Worm (Caenorhabditis elegans) whole organism, L1 larva: ENCODE results near the gene Y17G7B.3.
A peak's percentile ranks its signal among the peaks of the same experiment; 100 is the strongest.

Experiments used
- alr-1 ChIP-seq: fragments of 200-800 bp; sonication (Bioruptor generic); optimal IDR thresholded peaks from 2 replicates; lab custom pipeline; 2018; ENCODE audit warnings: borderline replicate concordance, mild to moderate bottlenecking, missing genetic modification characterization, missing compliant biosample characterization
- aly-2 ChIP-seq: fragments of 150-350 bp; optimal IDR thresholded peaks from 2 replicates; lab custom pipeline; 2014; ENCODE audit warnings: missing biosample characterization, missing genetic modification characterization
- ama-1 ChIP-seq: fragments of 150-350 bp; optimal IDR thresholded peaks from 2 replicates; lab custom pipeline; 2014
- blmp-1 ChIP-seq: fragments of 150-350 bp; optimal IDR thresholded peaks from 2 replicates; lab custom pipeline; 2014; ENCODE audit warnings: missing biosample characterization, missing genetic modification characterization
- ceh-63 ChIP-seq: fragments of 200-800 bp; sonication (Bioruptor generic); optimal IDR thresholded peaks from 2 replicates; lab custom pipeline; 2018; ENCODE audit warnings: mild to moderate bottlenecking, missing genetic modification characterization, missing compliant biosample characterization
- ceh-82 ChIP-seq, 3 experiments: fragments of 150-350 bp in 1 of 3; sonication (generic microtip) in 2 of 3; optimal IDR thresholded peaks; 2 replicates each; lab custom pipeline; 2014 to 2017; ENCODE audit warnings: missing biosample characterization in 3 of 3, missing genetic modification characterization in 3 of 3
- ceh-88 ChIP-seq: fragments of 200-800 bp; sonication (Bioruptor generic); IDR thresholded peaks from 2 replicates; pipeline ENCODE4 v1.3.6; 2022; ENCODE audit warnings: missing genetic modification characterization, missing compliant biosample characterization
- ceh-90 ChIP-seq: sonication (generic microtip); optimal IDR thresholded peaks from 2 replicates; lab custom pipeline; 2016; ENCODE audit warnings: missing genetic modification characterization, missing compliant biosample characterization
- dpl-1 ChIP-seq, 3 experiments: fragments of 150-350 bp in 2 of 3; sonication (generic microtip) in 1 of 3; optimal IDR thresholded peaks; 2 replicates each; lab custom pipeline; 2014 to 2017; ENCODE audit warnings: missing biosample characterization in 3 of 3, missing genetic modification characterization in 3 of 3, missing genetic modification reagents in 3 of 3
- efl-1 ChIP-seq, 4 experiments: fragments of 150-350 bp; optimal IDR thresholded peaks in 3 of 4; peaks in 1 of 4; 1 replicate in 1 of 4; 2 replicates in 3 of 4; lab custom pipeline; 2014; ENCODE audit warnings: missing biosample characterization in 2 of 4, missing genetic modification characterization in 2 of 4, missing genetic modification reagents in 2 of 4
- egl-13 ChIP-seq: sonication (generic microtip); optimal IDR thresholded peaks from 2 replicates; lab custom pipeline; 2016; ENCODE audit warnings: missing genotype, missing genetic modification reagents, missing genetic modification characterization, missing compliant biosample characterization
- elt-2 ChIP-seq: sonication (generic microtip); optimal IDR thresholded peaks from 2 replicates; lab custom pipeline; 2016; ENCODE audit warnings: missing genetic modification characterization, mild to moderate bottlenecking, inconsistent platforms, missing compliant biosample characterization, missing genetic modification reagents
- elt-3 ChIP-seq, 6 experiments: fragments of 150-350 bp in 1 of 6; sonication (generic microtip); optimal IDR thresholded peaks; 2 replicates each; lab custom pipeline; 2017 to 2018; ENCODE audit warnings: missing biosample characterization in 6 of 6, missing genetic modification characterization in 6 of 6, inconsistent platforms in 1 of 6
- fkh-10 ChIP-seq: sonication (generic microtip); optimal IDR thresholded peaks from 2 replicates; lab custom pipeline; 2017; ENCODE audit warnings: missing biosample characterization, missing genetic modification reagents, missing genetic modification characterization
- fkh-4 ChIP-seq: sonication (generic microtip); optimal IDR thresholded peaks from 2 replicates; lab custom pipeline; 2016; ENCODE audit warnings: missing compliant biosample characterization, missing genetic modification characterization, borderline replicate concordance
- fkh-8 ChIP-seq: sonication (generic microtip); optimal IDR thresholded peaks from 2 replicates; lab custom pipeline; 2016; ENCODE audit warnings: mild to moderate bottlenecking, missing genetic modification characterization, missing compliant biosample characterization
- fos-1 ChIP-seq: fragments of 150-350 bp; optimal IDR thresholded peaks from 2 replicates; lab custom pipeline; 2014; ENCODE audit warnings: missing biosample characterization, missing genetic modification characterization
- grh-1 ChIP-seq: fragments of 200-800 bp; sonication (Bioruptor generic); IDR thresholded peaks from 2 replicates; pipeline ENCODE4 v1.3.6; 2022; ENCODE audit warnings: missing genetic modification reagents, missing genetic modification characterization, missing compliant biosample characterization
- hlh-17 ChIP-seq: fragments of 200-800 bp; sonication (Bioruptor generic); optimal IDR thresholded peaks from 2 replicates; lab custom pipeline; 2018; ENCODE audit warnings: missing genetic modification characterization, mild to moderate bottlenecking, missing compliant biosample characterization, moderate library complexity, borderline replicate concordance
- jun-1 ChIP-seq: fragments of 150-350 bp; optimal IDR thresholded peaks from 2 replicates; lab custom pipeline; 2014; ENCODE audit warnings: missing biosample characterization, missing genetic modification reagents, missing genetic modification characterization
- lin-15B ChIP-seq: fragments of 150-350 bp; sonication (generic microtip); optimal IDR thresholded peaks from 3 replicates; lab custom pipeline; 2014; ENCODE audit warnings: missing biosample characterization, missing genetic modification characterization
- lin-35 ChIP-seq, 2 experiments: fragments of 150-350 bp; optimal IDR thresholded peaks; 2 replicates each; lab custom pipeline; 2014; ENCODE audit warnings: missing biosample characterization in 2 of 2, missing genetic modification characterization in 2 of 2, missing genetic modification reagents in 2 of 2
- lir-3 ChIP-seq: sonication (generic microtip); optimal IDR thresholded peaks from 2 replicates; lab custom pipeline; 2016; ENCODE audit warnings: mild to moderate bottlenecking, missing genetic modification characterization, moderate library complexity, missing compliant biosample characterization; ENCODE audit not compliant: poor library complexity
- lsy-2 ChIP-seq, 2 experiments: fragments of 150-350 bp; optimal IDR thresholded peaks; 2 replicates each; lab custom pipeline; 2014; ENCODE audit warnings: missing biosample characterization in 2 of 2, missing genetic modification characterization in 2 of 2
- mdl-1 ChIP-seq, 2 experiments: fragments of 150-350 bp; optimal IDR thresholded peaks; 2 replicates each; lab custom pipeline; 2014 to 2017; ENCODE audit warnings: missing biosample characterization in 2 of 2, missing genetic modification characterization in 2 of 2, inconsistent platforms in 1 of 2
- mef-2 ChIP-seq: fragments of 150-350 bp; optimal IDR thresholded peaks from 2 replicates; lab custom pipeline; 2014; ENCODE audit warnings: missing biosample characterization, missing genetic modification characterization
- mep-1 ChIP-seq: fragments of 150-350 bp; optimal IDR thresholded peaks from 2 replicates; lab custom pipeline; 2014; ENCODE audit warnings: missing biosample characterization, missing genetic modification characterization
- nhr-12 ChIP-seq: sonication (generic microtip); optimal IDR thresholded peaks from 2 replicates; lab custom pipeline; 2017; ENCODE audit warnings: missing biosample characterization, missing genetic modification characterization
- nhr-47 ChIP-seq: sonication (generic microtip); optimal IDR thresholded peaks from 2 replicates; lab custom pipeline; 2016; ENCODE audit warnings: mild to moderate bottlenecking, missing genetic modification characterization, moderate library complexity, missing compliant biosample characterization
- nhr-71 ChIP-seq: sonication (generic microtip); optimal IDR thresholded peaks from 2 replicates; lab custom pipeline; 2016; ENCODE audit warnings: mild to moderate bottlenecking, missing genetic modification characterization, moderate library complexity, missing compliant biosample characterization
- nhr-76 ChIP-seq: sonication (generic microtip); optimal IDR thresholded peaks from 2 replicates; lab custom pipeline; 2017; ENCODE audit warnings: missing biosample characterization, missing genetic modification characterization
- nhr-84 ChIP-seq: sonication (generic microtip); optimal IDR thresholded peaks from 2 replicates; lab custom pipeline; 2017; ENCODE audit warnings: missing biosample characterization, missing genetic modification characterization
- nhr-90 ChIP-seq: sonication (generic microtip); optimal IDR thresholded peaks from 2 replicates; lab custom pipeline; 2016; ENCODE audit warnings: mild to moderate bottlenecking, missing genetic modification characterization, missing compliant biosample characterization; ENCODE audit not compliant: poor library complexity
- pqm-1 ChIP-seq: sonication (generic microtip); optimal IDR thresholded peaks from 3 replicates; lab custom pipeline; 2017; ENCODE audit warnings: missing biosample characterization, missing genetic modification characterization
- skn-1 ChIP-seq: fragments of 150-350 bp; optimal IDR thresholded peaks from 2 replicates; lab custom pipeline; 2014; ENCODE audit warnings: missing biosample characterization, missing genetic modification characterization
- sox-4 ChIP-seq: sonication (generic microtip); optimal IDR thresholded peaks from 2 replicates; lab custom pipeline; 2016; ENCODE audit warnings: missing genetic modification characterization, missing compliant biosample characterization
- sptf-1 ChIP-seq: fragments of 150-350 bp; optimal IDR thresholded peaks from 2 replicates; lab custom pipeline; 2014; ENCODE audit warnings: missing biosample characterization, missing genetic modification characterization
- swsn-7 ChIP-seq: sonication (generic microtip); optimal IDR thresholded peaks from 2 replicates; lab custom pipeline; 2016; ENCODE audit warnings: missing genetic modification characterization, missing compliant biosample characterization
- tbx-2 ChIP-seq: sonication (generic microtip); optimal IDR thresholded peaks from 2 replicates; lab custom pipeline; 2016; ENCODE audit warnings: missing genetic modification characterization, missing compliant biosample characterization
- tlp-1 ChIP-seq: fragments of 150-350 bp; optimal IDR thresholded peaks from 2 replicates; lab custom pipeline; 2014; ENCODE audit warnings: missing biosample characterization, missing genetic modification characterization
- unc-130 ChIP-seq: fragments of 150-350 bp; optimal IDR thresholded peaks from 2 replicates; lab custom pipeline; 2017; ENCODE audit warnings: missing biosample characterization, missing genetic modification characterization, inconsistent platforms
- unc-62 ChIP-seq: fragments of 150-350 bp; optimal IDR thresholded peaks from 2 replicates; lab custom pipeline; 2014; ENCODE audit warnings: missing biosample characterization, missing genetic modification reagents, missing genetic modification characterization
- unc-86 ChIP-seq: sonication (generic microtip); optimal IDR thresholded peaks from 2 replicates; lab custom pipeline; 2016; ENCODE audit warnings: missing genetic modification characterization, missing compliant biosample characterization
- unc-98 ChIP-seq: fragments of 200-800 bp; sonication (Bioruptor generic); IDR thresholded peaks from 2 replicates; pipeline ENCODE4 v1.3.6; 2022; ENCODE audit warnings: missing genetic modification characterization, missing compliant biosample characterization
- vab-15 ChIP-seq: sonication (generic microtip); optimal IDR thresholded peaks from 2 replicates; lab custom pipeline; 2017; ENCODE audit warnings: missing genotype, mild to moderate bottlenecking, missing genetic modification characterization, missing compliant biosample characterization
- xbp-1 ChIP-seq: sonication (generic microtip); optimal IDR thresholded peaks from 2 replicates; lab custom pipeline; 2016; ENCODE audit warnings: missing genetic modification characterization, missing compliant biosample characterization
- ztf-11 ChIP-seq, 2 experiments: sonication (generic microtip); optimal IDR thresholded peaks; 2 replicates each; lab custom pipeline; 2016 to 2017; ENCODE audit warnings: missing genetic modification characterization in 2 of 2, missing biosample characterization in 1 of 2, missing compliant biosample characterization in 1 of 2

Gene Y17G7B.3

DNA sequence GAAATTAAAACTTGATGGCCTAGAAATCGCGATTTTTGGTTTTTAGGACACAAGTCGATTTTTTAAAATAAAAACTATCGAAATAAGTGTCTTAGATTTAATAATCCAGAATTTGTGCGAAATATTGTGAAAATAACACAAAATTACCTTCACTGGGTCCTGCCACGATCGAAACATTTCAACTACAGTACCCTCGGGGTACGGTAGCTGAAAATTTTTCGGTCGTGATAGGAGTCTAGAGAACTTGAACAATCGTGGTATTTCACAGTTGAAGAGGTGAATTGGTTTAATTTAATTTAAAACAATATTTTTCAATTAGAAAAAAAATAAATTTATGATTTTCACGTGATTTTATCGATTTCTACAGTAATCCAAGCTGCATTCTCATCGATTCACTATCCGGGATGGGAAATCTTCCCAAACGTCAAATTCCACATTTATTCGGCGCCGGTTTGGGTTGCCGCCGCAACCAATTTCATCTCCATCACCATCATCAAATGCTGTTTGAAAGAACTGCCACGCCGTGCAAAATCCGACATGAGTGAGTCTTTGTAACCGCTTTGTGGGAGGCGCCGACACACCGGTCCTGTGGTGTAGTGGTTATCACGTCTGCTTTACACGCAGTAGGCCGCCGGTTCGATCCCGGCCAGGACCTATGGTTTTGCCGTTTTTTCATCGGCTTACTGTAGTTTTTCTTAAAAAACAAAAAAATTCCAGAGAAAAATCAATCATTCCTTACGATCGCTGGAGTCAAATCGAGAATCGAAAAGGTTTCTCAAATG, 29.8 kb upstream of the Y17G7B.3 start (continued):
- TF ChIP-seq egl-13 (no peak), pqm-1 (no peak), mdl-1 (tag; optimal IDR thresholded peaks at IDR 0.05; lab: Kevin White, UChicago) (peak in 1 of 2 experiments; percentile 57), ceh-63 (GFP tag; lab: Kevin White, UChicago) (no peak), ceh-90 (tag; lab: Kevin White, UChicago) (no peak), lsy-2 (tag; optimal IDR thresholded peaks at IDR 0.05; lab: Kevin White, UChicago) (peak; percentile 32 to 77), vab-15 (tag; lab: Kevin White, UChicago) (peak; percentile 8), sox-4 (tag; lab: Kevin White, UChicago) (peak; percentile 4), fos-1 (peak; percentile 53), jun-1 (tag; lab: Kevin White, UChicago) (peak; percentile 49), ztf-11 (tag; optimal IDR thresholded peaks at IDR 0.05; lab: Kevin White, UChicago) (peak in 1 of 2 experiments; percentile 31), nhr-47 (peak; percentile 75), lir-3 (tag; lab: Kevin White, UChicago) (peak; percentile 36), nhr-12 (tag; lab: Kevin White, UChicago) (no peak), blmp-1 (peak; percentile 20), hlh-17 (GFP tag; lab: Kevin White, UChicago) (no peak), ceh-88 (GFP tag; lab: Robert Waterston, UW) (no peak), nhr-71 (tag; lab: Kevin White, UChicago) (peak; percentile 71), nhr-90 (tag; lab: Kevin White, UChicago) (peak; percentile 56), unc-86 (tag; lab: Kevin White, UChicago) (peak; percentile 47), dpl-1 (GFP tag; optimal IDR thresholded peaks at IDR 0.05; lab: Kevin White, UChicago) (peak; percentile 38 to 58 (median 42)), aly-2 (tag; lab: Kevin White, UChicago) (peak; percentile 28), unc-130 (tag; lab: Kevin White, UChicago) (peak; percentile 66), lin-15B (tag; lab: Kevin White, UChicago) (no peak), fkh-8 (peak; percentile 73), ceh-82 (tag; optimal IDR thresholded peaks at IDR 0.05; lab: Kevin White, UChicago) (peak in 2 of 3 experiments; percentile 35 to 73)

DNA sequence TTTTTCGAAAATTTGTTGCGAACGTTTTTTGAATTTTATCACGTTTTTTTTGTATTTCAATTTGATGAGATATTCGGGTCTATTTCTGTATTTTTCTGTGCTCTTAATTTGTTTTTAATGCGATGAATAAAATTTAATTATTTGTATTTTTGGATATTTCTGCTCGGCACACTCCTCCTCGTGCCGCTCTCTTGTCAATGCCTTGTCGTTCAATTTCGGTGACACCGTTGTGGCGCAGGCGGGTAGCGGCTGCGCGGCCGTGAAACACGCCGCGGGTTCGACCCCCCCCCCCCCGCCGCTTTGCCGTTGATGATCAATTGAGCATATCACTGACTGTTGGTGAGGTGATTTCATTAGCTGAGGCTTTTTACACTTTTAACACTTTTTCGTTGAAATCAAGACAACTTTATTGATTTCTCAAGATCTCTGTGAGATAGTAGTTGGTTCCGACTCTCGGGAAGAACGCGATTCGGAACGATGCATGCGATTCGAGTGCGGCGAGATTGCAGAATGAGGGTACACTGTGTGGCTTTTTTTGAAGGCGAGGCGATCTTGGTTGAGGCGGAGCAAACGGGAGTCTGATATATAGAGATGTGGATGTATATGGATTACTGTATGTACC, 28.1 kb upstream of the Y17G7B.3 start:
- TF ChIP-seq unc-62 (GFP tag; lab: Kevin White, UChicago) (no peak), unc-98 (GFP tag; lab: Robert Waterston, UW) (0 out of 2 replicates have a peak, but pooled peaks have one; percentile 21), fkh-10 (GFP tag; lab: Kevin White, UChicago) (peak; percentile 25), skn-1 (tag; lab: Kevin White, UChicago) (peak; percentile 56), xbp-1 (tag; lab: Kevin White, UChicago) (peak; percentile 59), swsn-7 (tag; lab: Kevin White, UChicago) (peak; percentile 69), tbx-2 (peak; percentile 65), elt-3 (tag; optimal IDR thresholded peaks at IDR 0.05; lab: Kevin White, UChicago) (peak in 2 of 6 experiments; percentile 5 to 21), ceh-88 (GFP tag; lab: Robert Waterston, UW) (peak; percentile 45; the same call in 1 of the 2 replicates), alr-1 (tag; lab: Kevin White, UChicago) (no peak), fkh-8 (peak; percentile 87), sptf-1 (tag; lab: Kevin White, UChicago) (no peak), elt-2 (peak; percentile 5), tlp-1 (tag; lab: Kevin White, UChicago) (no peak), lir-3 (tag; lab: Kevin White, UChicago) (peak; percentile 59), mef-2 (tag; lab: Kevin White, UChicago) (peak; percentile 14), fkh-4 (tag; lab: Kevin White, UChicago) (no peak), mep-1 (tag; lab: Kevin White, UChicago) (peak; percentile 69), nhr-71 (tag; lab: Kevin White, UChicago) (peak; percentile 77), lin-35 (GFP tag; optimal IDR thresholded peaks at IDR 0.05; lab: Kevin White, UChicago) (peak; percentile 21 to 59), unc-130 (tag; lab: Kevin White, UChicago) (peak; percentile 60), nhr-76 (tag; lab: Kevin White, UChicago) (no peak), nhr-84 (no peak), grh-1 (peak; percentile 46; the same call in 1 of the 2 replicates), sox-4 (tag; lab: Kevin White, UChicago) (peak; percentile 27), dpl-1 (GFP tag; optimal IDR thresholded peaks at IDR 0.05; lab: Kevin White, UChicago) (peak; percentile 1 to 17 (median 3)), efl-1 (optimal IDR thresholded peaks at IDR 0.05; lab: Kevin White, UChicago) (peak; percentile 26 to 49), efl-1 (GFP tag; optimal IDR thresholded peaks at IDR 0.05 in 1 of 2; lab: Kevin White, UChicago) (peak; percentile 46 to 92), vab-15 (tag; lab: Kevin White, UChicago) (peak; percentile 72), ama-1 (lab: Kevin White, UChicago) (no peak)
